Fruit fly (Drosophila melanogaster) whole organism, embryonic: ENCODE measurements around the gene Usp14.

ENCODE experiments used
- CG10267 ChIP-seq: fragments of 200-800 bp; sonication (Bioruptor generic); optimal IDR thresholded peaks from 2 replicates; lab custom pipeline; 2018; ENCODE audit warnings: missing biosample characterization, mild to moderate bottlenecking, missing genetic modification characterization, moderate library complexity
- CG11696 ChIP-seq: fragments of 200-800 bp; sonication (Bioruptor generic); IDR thresholded peaks from 2 replicates; pipeline ENCODE4 v1.3.6; 2022; ENCODE audit warnings: missing biosample characterization, missing genetic modification characterization
- CG12219 ChIP-seq: fragments of 200-800 bp; sonication (Bioruptor generic); optimal IDR thresholded peaks from 3 replicates; lab custom pipeline; 2018; ENCODE audit warnings: missing biosample characterization, mild to moderate bottlenecking, missing genetic modification characterization
- CG12299 ChIP-seq: fragments of 200-800 bp; sonication (Bioruptor generic); optimal IDR thresholded peaks from 2 replicates; lab custom pipeline; 2018; ENCODE audit warnings: missing biosample characterization, mild to moderate bottlenecking, missing genetic modification characterization
- CG13287 ChIP-seq: fragments of 200-800 bp; sonication (Bioruptor generic); IDR thresholded peaks from 2 replicates; pipeline ENCODE4 v1.3.6; 2022; ENCODE audit warnings: missing biosample characterization, missing genetic modification characterization; ENCODE audit not compliant: partially characterized antibody
- CG13624 ChIP-seq: fragments of 200-800 bp; sonication (Bioruptor generic); optimal IDR thresholded peaks from 2 replicates; lab custom pipeline; 2016; ENCODE audit warnings: missing biosample characterization, missing genetic modification characterization
- CG14710 ChIP-seq: fragments of 200-800 bp; sonication (Bioruptor generic); optimal IDR thresholded peaks from 3 replicates; lab custom pipeline; 2019; ENCODE audit warnings: missing biosample characterization, mild to moderate bottlenecking, missing genetic modification characterization, moderate library complexity
- CG1603 ChIP-seq: fragments of 200-800 bp; sonication (Bioruptor generic); optimal IDR thresholded peaks from 2 replicates; lab custom pipeline; 2019; ENCODE audit warnings: missing biosample characterization, mild to moderate bottlenecking, missing genetic modification characterization, moderate library complexity
- CG16779 ChIP-seq: fragments of 200-800 bp; sonication (Bioruptor generic); IDR thresholded peaks from 2 replicates; pipeline ENCODE4 v1.3.6; 2022; ENCODE audit warnings: missing biosample characterization, missing genetic modification characterization
- CG16813 ChIP-seq: fragments of 200-800 bp; sonication (Bioruptor generic); IDR thresholded peaks from 3 replicates; pipeline ENCODE4 v1.3.6; 2022; ENCODE audit warnings: missing biosample characterization, missing genetic modification characterization; ENCODE audit not compliant: partially characterized antibody
- CG17802 ChIP-seq: fragments of 200-800 bp; sonication (Bioruptor generic); optimal IDR thresholded peaks from 2 replicates; lab custom pipeline; 2018; ENCODE audit warnings: missing biosample characterization, mild to moderate bottlenecking, missing genetic modification characterization, moderate library complexity
- CG2116 ChIP-seq: fragments of 200-800 bp; sonication (Bioruptor generic); optimal IDR thresholded peaks from 3 replicates; lab custom pipeline; 2018; ENCODE audit warnings: missing biosample characterization, mild to moderate bottlenecking, missing genetic modification characterization
- CG2129 ChIP-seq: fragments of 200-800 bp; sonication (Bioruptor generic); IDR thresholded peaks from 2 replicates; pipeline ENCODE4 v1.3.6; 2022; ENCODE audit warnings: missing biosample characterization, missing genetic modification characterization; ENCODE audit not compliant: partially characterized antibody
- CG34224 ChIP-seq: fragments of 200-800 bp; sonication (Bioruptor generic); IDR thresholded peaks from 3 replicates; pipeline ENCODE4 v1.3.6; 2022; ENCODE audit warnings: missing biosample characterization, missing genetic modification characterization; ENCODE audit not compliant: partially characterized antibody
- CG3995 ChIP-seq: fragments of 200-800 bp; sonication (Bioruptor generic); optimal IDR thresholded peaks from 3 replicates; lab custom pipeline; 2016; ENCODE audit warnings: missing biosample characterization, missing genetic modification characterization
- CG6791 ChIP-seq: fragments of 200-800 bp; sonication (Bioruptor generic); IDR thresholded peaks from 3 replicates; pipeline ENCODE4 v1.3.6; 2022; ENCODE audit warnings: missing biosample characterization, missing genetic modification characterization; ENCODE audit not compliant: partially characterized antibody
- CG7271 ChIP-seq: fragments of 200-800 bp; sonication (Bioruptor generic); optimal IDR thresholded peaks from 2 replicates; lab custom pipeline; 2018; ENCODE audit warnings: missing biosample characterization, mild to moderate bottlenecking, missing genetic modification characterization, moderate library complexity
- CG8924 ChIP-seq: fragments of 200-800 bp; optimal IDR thresholded peaks from 3 replicates; lab custom pipeline; 2019; ENCODE audit warnings: missing biosample characterization, mild to moderate bottlenecking, missing genetic modification characterization, moderate library complexity
- CG9817 ChIP-seq: fragments of 200-800 bp; sonication (Bioruptor generic); optimal IDR thresholded peaks from 2 replicates; lab custom pipeline; 2018; ENCODE audit warnings: missing biosample characterization, mild to moderate bottlenecking, missing genetic modification characterization, moderate library complexity
- Doc3 ChIP-seq: fragments of 200-800 bp; sonication (Bioruptor generic); IDR thresholded peaks from 3 replicates; pipeline ENCODE4 v1.3.6; 2022; ENCODE audit warnings: missing biosample characterization, missing genetic modification characterization; ENCODE audit not compliant: partially characterized antibody
- Dref ChIP-seq: fragments of 200-800 bp; sonication (Bioruptor generic); IDR thresholded peaks from 2 replicates; pipeline ENCODE4 v1.3.6; 2022; ENCODE audit warnings: missing biosample characterization, missing genetic modification characterization
- Gug ChIP-seq: fragments of 200-800 bp; sonication (Bioruptor generic); IDR thresholded peaks from 4 replicates; pipeline ENCODE4 v1.3.6; 2022; ENCODE audit warnings: missing biosample characterization, missing genetic modification characterization
- HLH4C ChIP-seq: fragments of 200-800 bp; sonication (Bioruptor generic); IDR thresholded peaks from 3 replicates; pipeline ENCODE4 v1.3.6; 2022; ENCODE audit warnings: missing biosample characterization, missing genetic modification characterization; ENCODE audit not compliant: partially characterized antibody
- HLHmδ ChIP-seq: fragments of 200-800 bp; sonication (Bioruptor generic); optimal IDR thresholded peaks from 2 replicates; lab custom pipeline; 2018; ENCODE audit warnings: missing biosample characterization, mild to moderate bottlenecking, missing genetic modification characterization, moderate library complexity
- HmgZ ChIP-seq: fragments of 200-800 bp; sonication (Bioruptor generic); optimal IDR thresholded peaks from 2 replicates; lab custom pipeline; 2018; ENCODE audit warnings: missing biosample characterization, mild to moderate bottlenecking, missing genetic modification characterization
- Hmr ChIP-seq: fragments of 200-800 bp; sonication (Bioruptor generic); optimal IDR thresholded peaks from 3 replicates; lab custom pipeline; 2017; ENCODE audit warnings: mild to moderate bottlenecking, missing biosample characterization, missing genetic modification reagents, missing genetic modification characterization
- Mad ChIP-seq: fragments of 200-800 bp; sonication (Bioruptor generic); optimal IDR thresholded peaks from 2 replicates; lab custom pipeline; 2016; ENCODE audit warnings: missing biosample characterization, missing genetic modification characterization
- Opbp ChIP-seq: fragments of 200-800 bp; sonication (Bioruptor generic); IDR thresholded peaks from 3 replicates; pipeline ENCODE4 v1.3.6; 2022; ENCODE audit warnings: missing biosample characterization, missing genetic modification characterization; ENCODE audit not compliant: partially characterized antibody
- Sin3A ChIP-seq: fragments of >200 bp; optimal IDR thresholded peaks from 2 replicates; lab custom pipeline; 2018
- Sry-β ChIP-seq: fragments of 200-800 bp; sonication (Bioruptor generic); optimal IDR thresholded peaks from 2 replicates; lab custom pipeline; 2018; ENCODE audit warnings: missing biosample characterization, mild to moderate bottlenecking, missing genetic modification characterization, moderate library complexity
- Sry-δ ChIP-seq: fragments of 200-800 bp; sonication (Bioruptor generic); optimal IDR thresholded peaks from 2 replicates; lab custom pipeline; 2016; ENCODE audit warnings: missing biosample characterization, missing genetic modification characterization
- ac ChIP-seq: fragments of 200-800 bp; sonication (Bioruptor generic); optimal IDR thresholded peaks from 3 replicates; lab custom pipeline; 2017; ENCODE audit warnings: missing biosample characterization, mild to moderate bottlenecking, missing genetic modification characterization
- al ChIP-seq: fragments of 200-800 bp; sonication (Bioruptor generic); IDR thresholded peaks from 2 replicates; pipeline ENCODE4 v1.3.6; 2022; ENCODE audit warnings: missing biosample characterization, missing genetic modification characterization
- bbx ChIP-seq: fragments of 200-800 bp; sonication (Bioruptor generic); IDR thresholded peaks from 2 replicates; pipeline ENCODE4 v1.3.6; 2022; ENCODE audit warnings: missing biosample characterization, missing genetic modification characterization; ENCODE audit not compliant: partially characterized antibody
- cg ChIP-seq: fragments of 200-800 bp; sonication (Bioruptor generic); optimal IDR thresholded peaks from 3 replicates; lab custom pipeline; 2019; ENCODE audit warnings: missing biosample characterization, mild to moderate bottlenecking, missing genetic modification characterization, moderate library complexity
- chinmo ChIP-seq: fragments of 200-800 bp; sonication (Bioruptor generic); IDR thresholded peaks from 4 replicates; pipeline ENCODE4 v1.3.6; 2022; ENCODE audit warnings: missing biosample characterization, missing genetic modification characterization; ENCODE audit not compliant: partially characterized antibody
- danr ChIP-seq: fragments of 200-800 bp; sonication (Bioruptor generic); IDR thresholded peaks from 2 replicates; pipeline ENCODE4 v1.3.6; 2022; ENCODE audit warnings: missing biosample characterization, missing genetic modification characterization
- dm ChIP-seq: fragments of 200-800 bp; sonication (Bioruptor generic); optimal IDR thresholded peaks from 3 replicates; lab custom pipeline; 2016; ENCODE audit warnings: missing biosample characterization, missing genetic modification characterization
- dysf ChIP-seq: fragments of 200-800 bp; sonication (Bioruptor generic); IDR thresholded peaks from 3 replicates; pipeline ENCODE4 v1.3.6; 2022; ENCODE audit warnings: missing biosample characterization, missing genetic modification characterization
- fd96Cb ChIP-seq: fragments of 200-800 bp; sonication (Bioruptor generic); optimal IDR thresholded peaks from 2 replicates; lab custom pipeline; 2018; ENCODE audit warnings: missing biosample characterization, mild to moderate bottlenecking, missing genetic modification characterization, moderate library complexity
- gro ChIP-seq: fragments of 200-800 bp; sonication (Bioruptor generic); optimal IDR thresholded peaks from 2 replicates; lab custom pipeline; 2016; ENCODE audit warnings: missing biosample characterization, missing genetic modification characterization
- hbn ChIP-seq: fragments of 200-800 bp; sonication (Bioruptor generic); IDR thresholded peaks from 2 replicates; pipeline ENCODE4 v1.3.6; 2022; ENCODE audit warnings: missing biosample characterization, missing genetic modification characterization; ENCODE audit not compliant: partially characterized antibody
- hkb ChIP-seq, 2 experiments: fragments of 200-800 bp in 1 of 2; fragments of >200 bp in 1 of 2; sonication (Bioruptor generic) in 1 of 2; IDR thresholded peaks in 1 of 2; optimal IDR thresholded peaks in 1 of 2; 2 replicates each; pipeline versions ENCODE4 v1.3.6 to Lab custom; 2017 to 2022; ENCODE audit warnings: missing biosample characterization in 1 of 2, missing genetic modification characterization in 1 of 2
- mld ChIP-seq: fragments of 200-800 bp; sonication (Bioruptor generic); IDR thresholded peaks from 3 replicates; pipeline ENCODE4 v1.3.6; 2022; ENCODE audit warnings: missing biosample characterization, missing genetic modification characterization; ENCODE audit not compliant: partially characterized antibody
- nerfin-2 ChIP-seq: fragments of 200-800 bp; sonication (Bioruptor generic); IDR thresholded peaks from 2 replicates; pipeline ENCODE4 v1.3.6; 2022; ENCODE audit warnings: missing biosample characterization, missing genetic modification characterization; ENCODE audit not compliant: partially characterized antibody
- slbo ChIP-seq: fragments of 200-800 bp; sonication (Bioruptor generic); IDR thresholded peaks from 2 replicates; pipeline ENCODE4 v1.3.6; 2022; ENCODE audit warnings: missing biosample characterization, missing genetic modification characterization
- tap ChIP-seq: fragments of 200-800 bp; optimal IDR thresholded peaks from 3 replicates; lab custom pipeline; 2019; ENCODE audit warnings: missing biosample characterization, mild to moderate bottlenecking, missing genetic modification characterization, moderate library complexity
- unc-4 ChIP-seq: fragments of 200-800 bp; sonication (Bioruptor generic); IDR thresholded peaks from 2 replicates; pipeline ENCODE4 v1.3.6; 2022; ENCODE audit warnings: missing biosample characterization, missing genetic modification characterization; ENCODE audit not compliant: partially characterized antibody
- yki ChIP-seq: fragments of >200 bp; optimal IDR thresholded peaks from 3 replicates; lab custom pipeline; 2018

The Usp14 gene

dm6 chr2L:10278658-10279057 lies 35.5 kb downstream of the Usp14 start, which contains the start of gene Utx (continued):
- TF ChIP-seq CG2129 (GFP tag; lab: Robert Waterston, UW) (peak; percentile 39; the same call in 1 of the 2 replicates), Hmr (no peak), CG8924 (no peak), bbx (GFP tag; lab: Robert Waterston, UW) (peak; percentile 87), hbn (GFP tag; lab: Robert Waterston, UW) (peak; percentile 72), CG12219 (GFP tag; lab: Kevin White, UChicago) (no peak), chinmo (GFP tag; lab: Robert Waterston, UW) (0 out of 4 replicates have a peak, but pooled peaks have one; percentile 49), Sin3A (no peak), unc-4 (GFP tag; lab: Robert Waterston, UW) (peak; percentile 75), CG13287 (GFP tag; lab: Robert Waterston, UW) (peak; percentile 84), Opbp (GFP tag; lab: Robert Waterston, UW) (peak; percentile 92), danr (no peak), slbo (GFP tag; lab: Robert Waterston, UW) (peak; percentile 57; the same call in 1 of the 2 replicates), gro (GFP tag; lab: Kevin White, UChicago) (peak; percentile 61), mld (GFP tag; lab: Robert Waterston, UW) (peak; percentile 66; the same call in 1 of the 3 replicates), CG34224 (GFP tag; lab: Robert Waterston, UW) (peak; percentile 81), dysf (GFP tag; lab: Robert Waterston, UW) (no peak), Doc3 (GFP tag; lab: Robert Waterston, UW) (peak; percentile 79), Sry-δ (peak; percentile 92), CG11696 (GFP tag; lab: Robert Waterston, UW) (no peak), hkb (optimal IDR thresholded peaks at IDR 0.05; lab: Kevin White, UChicago) (no peak), hkb (GFP tag; IDR thresholded peaks at IDR 0.05; lab: Robert Waterston, UW) (0 out of 2 replicates have a peak, but pooled peaks have one; percentile 18), Gug (no peak; the same call in 3 of the 4 replicates), CG10267 (tag; lab: Kevin White, UChicago) (peak; percentile 24), HLHmδ (GFP tag; lab: Kevin White, UChicago) (no peak), CG9817 (tag; lab: Kevin White, UChicago) (no peak), dm (GFP tag; lab: Kevin White, UChicago) (no peak), CG14710 (tag; lab: Kevin White, UChicago) (peak; percentile 56), CG13624 (peak; percentile 5), yki (no peak), ac (no peak), CG17802 (tag; lab: Kevin White, UChicago) (peak; percentile 80), nerfin-2 (GFP tag; lab: Robert Waterston, UW) (peak; percentile 48; the same call in 1 of the 2 replicates), CG2116 (GFP tag; lab: Kevin White, UChicago) (peak; percentile 49), HLH4C (peak; percentile 78), al (GFP tag; lab: Robert Waterston, UW) (no peak)
- TF ChIP-seq, all 482 proteins: peak for 66

dm6 chr2L:10277362-10277761 lies 36.8 kb downstream of the Usp14 start:
- TF ChIP-seq CG7271 = no peak
- TF ChIP-seq CG2129 (GFP tag; lab: Robert Waterston, UW) = peak; percentile 64; the same call in 1 of the 2 replicates
- peak; percentile 95 for TF ChIP-seq Dref (GFP tag; lab: Robert Waterston, UW)
- peak; percentile 38 for TF ChIP-seq CG12299 (tag; lab: Kevin White, UChicago)
- peak; percentile 90 for TF ChIP-seq CG16813 (GFP tag; lab: Robert Waterston, UW)
- no peak for TF ChIP-seq Sry-β (GFP tag; lab: Kevin White, UChicago)
- TF ChIP-seq Mad (GFP tag; lab: Kevin White, UChicago) = no peak
- no peak for TF ChIP-seq tap (tag; lab: Kevin White, UChicago)
- TF ChIP-seq CG6791 (GFP tag; lab: Robert Waterston, UW) = peak; percentile 92
- no peak for TF ChIP-seq fd96Cb (tag; lab: Kevin White, UChicago)
- peak; percentile 7 for TF ChIP-seq HmgZ
- peak; percentile 87 for TF ChIP-seq HLH4C
- peak; percentile 86 for TF ChIP-seq CG34224 (GFP tag; lab: Robert Waterston, UW)
- TF ChIP-seq cg (GFP tag; lab: Kevin White, UChicago) = no peak
- peak; percentile 90 for TF ChIP-seq CG3995 (GFP tag; lab: Kevin White, UChicago)
- no peak for TF ChIP-seq CG16779 (GFP tag; lab: Robert Waterston, UW)
- TF ChIP-seq CG1603 = peak; percentile 90
